Fruit fly (Drosophila melanogaster) whole organism, larva: ENCODE measurements around the gene Pgcl.

Source experiments
- noc ChIP-seq: fragments of 200-800 bp; sonication (Bioruptor generic); optimal IDR thresholded peaks from 3 replicates; lab custom pipeline; 2019; ENCODE audit warnings: missing biosample characterization, mild to moderate bottlenecking, missing genetic modification characterization, moderate library complexity

Gene Pgcl

dm6 chrX:428192-428591 lies 9.1 kb downstream of the Pgcl start:
- no peak for TF ChIP-seq noc

DNA sequence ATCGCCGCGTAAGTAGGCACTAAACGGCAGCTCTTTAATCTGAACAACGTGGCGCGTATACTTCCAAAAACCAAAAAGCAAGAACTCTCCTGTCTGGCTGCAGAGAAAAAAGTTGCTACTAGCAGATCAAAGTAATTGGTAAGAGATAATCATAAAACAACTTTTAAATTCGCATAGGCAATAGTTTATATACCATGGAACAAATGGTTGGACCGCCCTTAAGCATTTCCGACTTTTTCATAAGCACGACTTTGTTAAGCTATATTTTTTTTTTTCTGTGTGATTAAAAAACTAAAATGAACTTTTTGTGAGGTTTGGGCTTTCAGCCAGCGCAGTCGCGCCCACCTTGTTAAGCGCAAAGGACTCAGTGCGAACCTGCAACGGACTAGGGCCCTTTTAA lies 11.7 kb downstream of the Pgcl start:
- no peak for TF ChIP-seq noc

dm6 chrX:423374-423773 lies 13.9 kb downstream of the Pgcl start:
- no peak for TF ChIP-seq noc

- TF ChIP-seq noc, result no peak
Measured at dm6 chrX:414352-414751, 22.9 kb downstream of the Pgcl start.

DNA sequence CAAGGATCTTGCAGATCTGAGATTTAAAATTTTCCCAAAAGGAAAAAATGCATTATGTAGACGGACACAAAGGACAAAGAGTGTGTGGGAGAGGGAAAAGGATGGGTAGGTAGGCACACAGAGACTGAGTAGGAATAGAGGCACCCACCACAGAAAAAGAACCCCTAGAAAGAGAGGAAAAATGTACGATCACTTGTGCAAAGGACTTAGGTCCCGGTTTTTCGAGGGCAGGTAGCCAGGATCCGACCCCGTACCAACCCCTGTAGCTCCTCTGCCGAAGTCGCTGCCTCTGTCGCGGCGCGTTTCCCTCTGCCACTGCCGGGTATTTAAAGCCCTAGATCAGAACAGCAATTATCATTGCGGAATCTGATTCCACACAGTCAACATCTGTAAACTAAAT lies 27.9 kb downstream of the Pgcl start:
- no peak for TF ChIP-seq noc

- TF ChIP-seq noc, result no peak
Measured at dm6 chrX:407455-407854, 29.8 kb downstream of the Pgcl start.

- no peak for TF ChIP-seq noc
Measured at dm6 chrX:406306-406705, 30.9 kb downstream of the Pgcl start.

- TF ChIP-seq noc, result no peak
Measured at dm6 chrX:399732-400131, 37.5 kb downstream of the Pgcl start.

- no peak for TF ChIP-seq noc
Measured at dm6 chrX:395746-396145, 41.5 kb downstream of the Pgcl start, which contains the start of gene sc. TSS of gene sc (plus strand) at chrX:396060.

dm6 chrX:392979-393378 lies 44.3 kb downstream of the Pgcl start:
- TF ChIP-seq noc, result no peak

DNA sequence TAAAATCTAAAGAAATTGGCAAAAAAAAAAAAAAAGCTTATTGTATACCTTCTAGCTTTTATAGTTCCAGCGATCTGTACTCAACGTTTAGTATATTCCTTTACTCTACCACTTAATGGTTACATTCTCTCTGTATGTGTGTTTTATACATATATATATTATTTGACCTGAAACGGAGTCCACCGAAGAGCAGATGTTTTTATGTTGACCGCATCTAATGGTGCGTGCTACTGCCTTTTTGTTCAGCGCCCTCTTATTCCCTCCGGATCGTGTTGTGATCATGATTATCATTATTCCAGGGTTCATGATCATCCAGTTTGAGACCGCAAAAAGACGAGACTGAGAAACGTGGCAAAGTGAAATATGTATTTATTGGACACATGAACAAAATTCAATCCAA lies 45.0 kb downstream of the Pgcl start:
- TF ChIP-seq noc, result no peak

DNA sequence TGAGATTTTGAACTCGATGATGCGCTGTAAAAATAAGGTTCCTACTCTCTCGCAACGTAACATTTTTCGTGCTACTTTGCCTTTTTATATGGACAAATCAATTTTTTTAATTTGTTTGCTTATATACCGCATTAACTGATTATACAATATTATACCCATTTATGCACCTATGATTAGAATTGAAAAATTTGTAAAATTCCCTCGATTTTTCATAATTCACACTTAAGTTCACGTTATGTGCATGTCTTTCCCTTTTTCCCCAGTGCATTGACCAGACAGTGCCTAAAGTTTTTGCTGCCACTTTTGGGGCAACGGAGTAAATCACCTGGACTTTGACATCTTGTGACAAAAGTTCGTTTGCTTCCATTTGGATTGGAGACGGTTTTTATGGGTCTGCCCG lies 46.8 kb downstream of the Pgcl start:
- TF ChIP-seq noc, result no peak
